Worm (Caenorhabditis elegans): ENCODE results near the gene nphp-1.

nphp-1 gene

DNA sequence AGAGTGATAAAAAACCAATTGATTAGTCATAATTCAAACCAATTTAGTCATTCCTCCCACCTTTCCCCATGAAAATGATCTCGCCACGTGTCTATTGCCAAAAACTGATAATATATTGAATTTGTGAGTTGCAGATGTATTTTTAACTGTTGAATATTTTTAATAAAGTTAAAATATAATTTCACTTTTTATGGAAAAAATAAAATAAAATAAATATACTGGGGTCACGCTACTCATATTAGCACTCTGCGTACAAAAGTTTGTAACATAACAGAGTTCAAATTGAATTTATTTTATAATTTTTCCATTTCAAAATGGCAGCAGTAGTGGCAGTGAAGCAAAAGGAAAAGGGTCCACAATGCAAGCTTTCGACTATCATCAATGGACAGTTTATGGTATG, 33.9 kb downstream of the nphp-1 start, which contains the start of gene C14A4.13:
Gene C14A4.13, plus strand, starts transcription at position 301 of the 400 bp plus-strand sequence.
- no peak for TF ChIP-seq F22D6.2 (tag; optimal IDR thresholded peaks at IDR 0.05)
- TF ChIP-seq T26A5.8 (tag; optimal IDR thresholded peaks at IDR 0.05): no peak
- no peak for TF ChIP-seq lin-26 (GFP tag; IDR thresholded peaks at IDR 0.05)
- TF ChIP-seq repo-1 (tag; optimal IDR thresholded peaks at IDR 0.05): no peak
- TF ChIP-seq ceh-58 (GFP tag; IDR thresholded peaks at IDR 0.05): no peak
- TF ChIP-seq T07F8.4 (tag; optimal IDR thresholded peaks at IDR 0.05): no peak
- no peak for TF ChIP-seq snpc-1.3 (tag; optimal IDR thresholded peaks at IDR 0.05; ENCODE audit: insufficient read depth)
- no peak for TF ChIP-seq xnd-1 (tag; optimal IDR thresholded peaks at IDR 0.05)
- TF ChIP-seq him-1 (tag; optimal IDR thresholded peaks at IDR 0.05): no peak
- TF ChIP-seq egl-18 (GFP tag; IDR thresholded peaks at IDR 0.05): no peak

- TF ChIP-seq mel-28 (tag; optimal IDR thresholded peaks at IDR 0.05; ENCODE audit: borderline replicate concordance) (no peak), hmg-1.2 (GFP tag; IDR thresholded peaks at IDR 0.05) (no peak), tlf-1 (GFP tag; optimal IDR thresholded peaks at IDR 0.05) (no peak), bed-2 (GFP tag; IDR thresholded peaks at IDR 0.05) (no peak), egrh-3 (GFP tag; IDR thresholded peaks at IDR 0.05) (no peak), mcd-1 (GFP tag; IDR thresholded peaks at IDR 0.05) (no peak), unc-62 (GFP tag; optimal IDR thresholded peaks at IDR 0.05) (no peak)
Measured at ce11 chrII:10612743-10613142, 39.3 kb downstream of the nphp-1 start, which contains the start of gene C14A4.12. TSS of gene C14A4.12 (plus strand) at chrII:10613043.

- TF ChIP-seq ztf-26 (tag; optimal IDR thresholded peaks at IDR 0.05): no peak
- no peak for TF ChIP-seq ceh-91 (GFP tag; IDR thresholded peaks at IDR 0.05)
- no peak for TF ChIP-seq pha-4 (tag; optimal IDR thresholded peaks at IDR 0.05)
Measured at ce11 chrII:10608821-10609220, 43.2 kb downstream of the nphp-1 start.

ce11 chrII:10607238-10607961, 44.7 kb downstream of the nphp-1 start, which contains the start of gene ccm-3:
TSS of gene ccm-3 (minus strand) at chrII:10607275.
- TF ChIP-seq ceh-79 (tag; optimal IDR thresholded peaks at IDR 0.05): no peak
- TF ChIP-seq him-1 (tag; optimal IDR thresholded peaks at IDR 0.05): no peak
- peak in 1 of 3 experiments; percentile 36 for TF ChIP-seq lin-35 (GFP tag; optimal IDR thresholded peaks at IDR 0.05)
- TF ChIP-seq efl-1 (GFP tag; optimal IDR thresholded peaks at IDR 0.05): peak; percentile 10
- peak; percentile 32 for TF ChIP-seq nhr-80 (tag; optimal IDR thresholded peaks at IDR 0.05)
- TF ChIP-seq nfyb-1 (GFP tag; IDR thresholded peaks at IDR 0.05): no peak
- TF ChIP-seq lin-54 (GFP tag; optimal IDR thresholded peaks at IDR 0.05): no peak
- TF ChIP-seq F23B12.7 (tag; optimal IDR thresholded peaks at IDR 0.05; ENCODE audit: insufficient read depth): peak; percentile 1
- no peak for TF ChIP-seq egrh-3 (GFP tag; IDR thresholded peaks at IDR 0.05)
- peak; percentile 32; the same call in 1 of the 2 replicates for TF ChIP-seq hmg-1.2 (GFP tag; IDR thresholded peaks at IDR 0.05)
- TF ChIP-seq ceh-100 (GFP tag; IDR thresholded peaks at IDR 0.05): peak; percentile 69; the same call in 1 of the 2 replicates
- TF ChIP-seq attf-5 (GFP tag; optimal IDR thresholded peaks at IDR 0.05): peak; percentile 79
- TF ChIP-seq mcd-1 (GFP tag; IDR thresholded peaks at IDR 0.05): peak; percentile 84

ce11 chrII:10605512-10605911, 46.5 kb downstream of the nphp-1 start, which contains the start of gene taf-13:
TSS of gene taf-13 (minus strand) at chrII:10605612.
- no peak for TF ChIP-seq ztf-18 (tag; optimal IDR thresholded peaks at IDR 0.05)
- no peak for TF ChIP-seq Y53F4B.3 (GFP tag; IDR thresholded peaks at IDR 0.05)
- TF ChIP-seq xnd-1 (tag; optimal IDR thresholded peaks at IDR 0.05): no peak
